Worm (Caenorhabditis elegans): ENCODE data around the gene scrm-3.
"Not testable (repeated sequence)": the region's sequence is repeated elsewhere in the genome, so short reads cannot be mapped to it uniquely, and the experiment has no call there.

scrm-3 gene

ce11 chrV:3357106-3357505 lies at the start of gene scrm-3:
Gene scrm-3 (minus strand): TSS chrV:3357206.
- TF ChIP-seq gmeb-1 (tag; optimal IDR thresholded peaks at IDR 0.05) (no peak), mbf-1 (tag; optimal IDR thresholded peaks at IDR 0.05) (no peak), egl-27 (tag; optimal IDR thresholded peaks at IDR 0.05) (no peak), unc-62 (GFP tag; optimal IDR thresholded peaks at IDR 0.05) (no peak), lin-13 (GFP tag; optimal IDR thresholded peaks at IDR 0.05) (no peak), nhr-11 (tag; optimal IDR thresholded peaks at IDR 0.05) (no peak), fos-1 (tag; optimal IDR thresholded peaks at IDR 0.05) (no peak)

DNA sequence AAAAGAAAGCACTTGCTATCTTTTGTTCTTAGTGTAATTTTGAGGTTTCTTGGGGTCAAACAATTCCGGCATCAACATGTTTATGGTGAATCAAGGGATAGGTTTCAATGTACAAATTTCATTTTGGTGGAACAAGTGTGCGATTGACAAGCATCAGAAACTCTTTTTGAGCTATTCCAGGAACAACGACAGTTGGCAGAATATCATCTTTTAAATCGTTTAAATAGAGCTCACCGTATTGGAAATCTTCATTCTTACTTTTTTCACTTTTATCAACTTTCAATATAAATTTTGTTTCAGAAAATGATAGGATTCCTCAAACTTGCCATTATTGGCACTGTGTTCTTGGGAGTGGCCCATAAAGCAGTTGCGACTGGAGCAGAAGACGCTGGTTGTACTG lies 42.9 kb upstream of the scrm-3 start, which contains the start of gene T20D4.10:
TSS of gene T20D4.10 (plus strand) at position 301 of the 400 bp plus-strand sequence.
- TF ChIP-seq unc-39, gmeb-1, ceh-82 (tag; optimal IDR thresholded peaks at IDR 0.05): not testable (repeated sequence)

ce11 chrV:3398314-3398713 lies 41.3 kb upstream of the scrm-3 start, which contains the start of gene T20D4.11:
Gene T20D4.11 (plus strand): TSS chrV:3398690.
- no peak for TF ChIP-seq unc-62 (GFP tag; optimal IDR thresholded peaks at IDR 0.05)
- TF ChIP-seq mdl-1 (tag; optimal IDR thresholded peaks at IDR 0.05): no peak
- TF ChIP-seq C34F6.9 (tag; optimal IDR thresholded peaks at IDR 0.05): peak; percentile 0
- no peak for TF ChIP-seq lin-11 (tag; optimal IDR thresholded peaks at IDR 0.05)
- TF ChIP-seq zag-1 (tag; optimal IDR thresholded peaks at IDR 0.05): no peak
- TF ChIP-seq alr-1 (tag; optimal IDR thresholded peaks at IDR 0.05): no peak
- TF ChIP-seq mbf-1 (tag; optimal IDR thresholded peaks at IDR 0.05): no peak
- TF ChIP-seq lin-39 (tag; optimal IDR thresholded peaks at IDR 0.05): no peak
- TF ChIP-seq nhr-25 (tag; optimal IDR thresholded peaks at IDR 0.05): no peak
- TF ChIP-seq nhr-77 (tag; optimal IDR thresholded peaks at IDR 0.05): no peak
- TF ChIP-seq elt-3 (tag; optimal IDR thresholded peaks at IDR 0.05): no peak
- TF ChIP-seq sma-9 (GFP tag; optimal IDR thresholded peaks at IDR 0.05): peak; percentile 77
- no peak for TF ChIP-seq sma-9 (tag; optimal IDR thresholded peaks at IDR 0.05)
- TF ChIP-seq F13H6.1 (tag; optimal IDR thresholded peaks at IDR 0.05): no peak
- no peak for TF ChIP-seq ztf-1 (GFP tag; conservative IDR thresholded peaks at IDR 0.05)
- no peak for TF ChIP-seq nhr-23 (tag; optimal IDR thresholded peaks at IDR 0.05)
- TF ChIP-seq crh-2 (tag; optimal IDR thresholded peaks at IDR 0.05): no peak
- no peak for TF ChIP-seq peb-1 (tag; optimal IDR thresholded peaks at IDR 0.05)
- TF ChIP-seq lin-13 (GFP tag; optimal IDR thresholded peaks at IDR 0.05): no peak
- no peak for TF ChIP-seq nhr-6 (tag; optimal IDR thresholded peaks at IDR 0.05)
- no peak for TF ChIP-seq ama-1 (optimal IDR thresholded peaks at IDR 0.05)
- TF ChIP-seq lsy-2 (tag; optimal IDR thresholded peaks at IDR 0.05): peak in 1 of 2 experiments; percentile 32

DNA sequence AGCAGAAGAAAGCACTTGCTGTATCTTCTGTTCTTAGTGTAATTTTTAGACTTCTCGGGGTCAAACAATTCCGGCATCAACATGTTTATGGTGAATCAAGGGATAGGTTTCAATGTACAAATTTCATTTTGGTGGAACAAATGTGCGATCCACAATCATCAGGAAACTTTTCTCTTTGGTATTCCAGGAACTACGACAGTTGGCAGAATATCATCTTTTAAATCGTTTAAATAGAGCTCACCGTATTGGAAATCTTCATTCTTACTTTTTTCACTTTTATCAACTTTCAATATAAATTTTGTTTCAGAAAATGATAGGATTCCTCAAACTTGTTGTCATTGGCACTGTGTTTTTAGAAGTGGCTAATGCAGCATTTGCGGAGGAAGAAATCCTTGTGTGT lies 39.8 kb upstream of the scrm-3 start, which contains the start of gene T20D4.12:
TSS of gene T20D4.12 (plus strand) at position 301 of the 400 bp plus-strand sequence.
- TF ChIP-seq elt-3 (tag; optimal IDR thresholded peaks at IDR 0.05); ztf-1 (GFP tag; conservative IDR thresholded peaks at IDR 0.05); ceh-16 (tag; optimal IDR thresholded peaks at IDR 0.05): not testable (repeated sequence)

DNA sequence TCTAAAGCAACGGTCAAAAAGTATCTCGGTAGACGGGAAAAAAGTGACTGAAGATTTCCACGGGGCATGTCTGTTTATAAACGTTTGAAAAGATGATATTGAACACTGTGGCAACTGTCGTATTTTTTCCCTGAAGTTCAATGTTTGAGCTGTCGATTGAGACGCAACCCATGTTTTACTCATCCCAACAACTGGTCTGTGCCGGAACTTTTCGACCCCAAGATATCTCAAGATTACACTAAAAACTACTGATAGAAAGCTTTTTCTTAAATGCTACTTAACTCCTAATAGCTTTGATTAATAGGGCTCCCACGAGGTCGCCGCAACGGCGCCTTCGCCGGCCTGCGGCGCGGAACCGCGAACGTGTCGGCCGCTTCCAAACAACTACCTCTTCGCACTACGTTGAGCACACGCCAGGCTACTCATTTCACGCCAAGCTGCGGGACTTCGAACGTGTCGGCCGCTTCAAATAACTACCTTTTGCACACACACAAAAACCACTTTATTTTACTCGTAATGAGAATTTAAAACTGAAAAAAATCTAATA lies 37.8 kb upstream of the scrm-3 start, which contains the start of gene T20D4.15:
TSS of gene T20D4.15 (minus strand) at position 51 of the 547 bp plus-strand sequence.
- TF ChIP-seq nhr-10 (tag; optimal IDR thresholded peaks at IDR 0.05) (no peak), sma-9 (GFP tag; optimal IDR thresholded peaks at IDR 0.05) (peak; percentile 66), sma-9 (tag; optimal IDR thresholded peaks at IDR 0.05) (no peak)

- TF ChIP-seq nhr-12 (tag; optimal IDR thresholded peaks at IDR 0.05): no peak
- no peak for TF ChIP-seq unc-55 (GFP tag; optimal IDR thresholded peaks at IDR 0.05)
- no peak for TF ChIP-seq ceh-82 (tag; optimal IDR thresholded peaks at IDR 0.05)
- no peak for TF ChIP-seq blmp-1 (tag; optimal IDR thresholded peaks at IDR 0.05; ENCODE audit: insufficient read depth)
- no peak for TF ChIP-seq nhr-11 (tag; optimal IDR thresholded peaks at IDR 0.05)
- TF ChIP-seq peb-1 (tag; optimal IDR thresholded peaks at IDR 0.05): no peak
- no peak for TF ChIP-seq nhr-129 (tag; optimal IDR thresholded peaks at IDR 0.05)
- no peak for TF ChIP-seq ztf-4 (tag; optimal IDR thresholded peaks at IDR 0.05)
- TF ChIP-seq ama-1 (optimal IDR thresholded peaks at IDR 0.05): no peak
- TF ChIP-seq F13H6.1 (tag; optimal IDR thresholded peaks at IDR 0.05): no peak
- no peak for TF ChIP-seq sma-3 (GFP tag; optimal IDR thresholded peaks at IDR 0.05)
- TF ChIP-seq Y55F3AM.14 (GFP tag; optimal IDR thresholded peaks at IDR 0.05): no peak
- no peak for TF ChIP-seq sma-9 (GFP tag; optimal IDR thresholded peaks at IDR 0.05)
- no peak for TF ChIP-seq sma-9 (tag; optimal IDR thresholded peaks at IDR 0.05)
- no peak for TF ChIP-seq lin-11 (tag; optimal IDR thresholded peaks at IDR 0.05)
- TF ChIP-seq elt-1 (tag; optimal IDR thresholded peaks at IDR 0.05): no peak
Measured at ce11 chrV:3394065-3394464, 37.1 kb upstream of the scrm-3 start.
